Worm (Caenorhabditis elegans) whole organism, L1 larva: ENCODE measurements around the gene srw-97.
"Not testable (repeated sequence)": the region's sequence is repeated elsewhere in the genome, so short reads cannot be mapped to it uniquely, and the experiment has no call there.

ENCODE experiments used
- C04F5.9 ChIP-seq: sonication (generic microtip); optimal IDR thresholded peaks from 2 replicates; lab custom pipeline; 2016; ENCODE audit warnings: missing genetic modification characterization, missing compliant biosample characterization
- F16B12.6 ChIP-seq: fragments of 150-350 bp; optimal IDR thresholded peaks from 2 replicates; lab custom pipeline; 2014; ENCODE audit warnings: missing biosample characterization, missing genetic modification characterization
- Y116A8C.19 ChIP-seq: sonication (generic microtip); optimal IDR thresholded peaks from 2 replicates; lab custom pipeline; 2016; ENCODE audit warnings: missing compliant biosample characterization, missing genetic modification characterization, borderline replicate concordance
- alr-1 ChIP-seq: fragments of 200-800 bp; sonication (Bioruptor generic); optimal IDR thresholded peaks from 2 replicates; lab custom pipeline; 2018; ENCODE audit warnings: borderline replicate concordance, mild to moderate bottlenecking, missing genetic modification characterization, missing compliant biosample characterization
- ama-1 ChIP-seq: fragments of 150-350 bp; optimal IDR thresholded peaks from 2 replicates; lab custom pipeline; 2014
- efl-3 ChIP-seq: fragments of 200-800 bp; sonication (Bioruptor generic); optimal IDR thresholded peaks from 2 replicates; lab custom pipeline; 2018; ENCODE audit warnings: mild to moderate bottlenecking, missing genetic modification characterization, missing compliant biosample characterization
- elt-2 ChIP-seq: sonication (generic microtip); optimal IDR thresholded peaks from 2 replicates; lab custom pipeline; 2016; ENCODE audit warnings: missing genetic modification characterization, mild to moderate bottlenecking, inconsistent platforms, missing compliant biosample characterization, missing genetic modification reagents
- fkh-4 ChIP-seq: sonication (generic microtip); optimal IDR thresholded peaks from 2 replicates; lab custom pipeline; 2016; ENCODE audit warnings: missing compliant biosample characterization, missing genetic modification characterization, borderline replicate concordance
- fkh-8 ChIP-seq: sonication (generic microtip); optimal IDR thresholded peaks from 2 replicates; lab custom pipeline; 2016; ENCODE audit warnings: mild to moderate bottlenecking, missing genetic modification characterization, missing compliant biosample characterization
- grh-1 ChIP-seq: fragments of 200-800 bp; sonication (Bioruptor generic); IDR thresholded peaks from 2 replicates; pipeline ENCODE4 v1.3.6; 2022; ENCODE audit warnings: missing genetic modification reagents, missing genetic modification characterization, missing compliant biosample characterization
- irx-1 ChIP-seq: sonication (generic microtip); optimal IDR thresholded peaks from 2 replicates; lab custom pipeline; 2016; ENCODE audit warnings: missing genetic modification characterization, missing compliant biosample characterization
- jun-1 ChIP-seq: fragments of 150-350 bp; optimal IDR thresholded peaks from 2 replicates; lab custom pipeline; 2014; ENCODE audit warnings: missing biosample characterization, missing genetic modification reagents, missing genetic modification characterization
- lin-13 ChIP-seq: fragments of 150-350 bp; optimal IDR thresholded peaks from 2 replicates; lab custom pipeline; 2014; ENCODE audit warnings: missing biosample characterization, missing genetic modification reagents, missing genetic modification characterization
- lin-14 ChIP-seq: fragments of 200-800 bp; sonication (Bioruptor generic); optimal IDR thresholded peaks from 2 replicates; lab custom pipeline; 2018; ENCODE audit warnings: mild to moderate bottlenecking, missing genetic modification characterization, moderate library complexity, missing compliant biosample characterization
- lin-15B ChIP-seq: fragments of 150-350 bp; sonication (generic microtip); optimal IDR thresholded peaks from 3 replicates; lab custom pipeline; 2014; ENCODE audit warnings: missing biosample characterization, missing genetic modification characterization
- lir-3 ChIP-seq: sonication (generic microtip); optimal IDR thresholded peaks from 2 replicates; lab custom pipeline; 2016; ENCODE audit warnings: mild to moderate bottlenecking, missing genetic modification characterization, moderate library complexity, missing compliant biosample characterization; ENCODE audit not compliant: poor library complexity
- mep-1 ChIP-seq: fragments of 150-350 bp; optimal IDR thresholded peaks from 2 replicates; lab custom pipeline; 2014; ENCODE audit warnings: missing biosample characterization, missing genetic modification characterization
- nhr-76 ChIP-seq: sonication (generic microtip); optimal IDR thresholded peaks from 2 replicates; lab custom pipeline; 2017; ENCODE audit warnings: missing biosample characterization, missing genetic modification characterization
- nhr-77 ChIP-seq: fragments of 150-350 bp; optimal IDR thresholded peaks from 2 replicates; lab custom pipeline; 2014; ENCODE audit warnings: missing biosample characterization, missing genetic modification characterization
- nhr-90 ChIP-seq: sonication (generic microtip); optimal IDR thresholded peaks from 2 replicates; lab custom pipeline; 2016; ENCODE audit warnings: mild to moderate bottlenecking, missing genetic modification characterization, missing compliant biosample characterization; ENCODE audit not compliant: poor library complexity
- pqm-1 ChIP-seq: sonication (generic microtip); optimal IDR thresholded peaks from 3 replicates; lab custom pipeline; 2017; ENCODE audit warnings: missing biosample characterization, missing genetic modification characterization
- rnt-1 ChIP-seq: sonication (generic microtip); optimal IDR thresholded peaks from 2 replicates; lab custom pipeline; 2016; ENCODE audit warnings: mild to moderate bottlenecking, missing genetic modification characterization, moderate library complexity, missing compliant biosample characterization
- snu-23 ChIP-seq: sonication (generic microtip); optimal IDR thresholded peaks from 2 replicates; lab custom pipeline; 2016; ENCODE audit warnings: missing genetic modification characterization, missing compliant biosample characterization
- sptf-1 ChIP-seq: fragments of 150-350 bp; optimal IDR thresholded peaks from 2 replicates; lab custom pipeline; 2014; ENCODE audit warnings: missing biosample characterization, missing genetic modification characterization
- sup-37 ChIP-seq: fragments of 200-800 bp; sonication (Bioruptor generic); optimal IDR thresholded peaks from 2 replicates; lab custom pipeline; 2018; ENCODE audit warnings: mild to moderate bottlenecking, missing genetic modification characterization, missing compliant biosample characterization
- unc-130 ChIP-seq: fragments of 150-350 bp; optimal IDR thresholded peaks from 2 replicates; lab custom pipeline; 2017; ENCODE audit warnings: missing biosample characterization, missing genetic modification characterization, inconsistent platforms
- unc-62 ChIP-seq: fragments of 150-350 bp; optimal IDR thresholded peaks from 2 replicates; lab custom pipeline; 2014; ENCODE audit warnings: missing biosample characterization, missing genetic modification reagents, missing genetic modification characterization
- unc-86 ChIP-seq: sonication (generic microtip); optimal IDR thresholded peaks from 2 replicates; lab custom pipeline; 2016; ENCODE audit warnings: missing genetic modification characterization, missing compliant biosample characterization
- vab-15 ChIP-seq: sonication (generic microtip); optimal IDR thresholded peaks from 2 replicates; lab custom pipeline; 2017; ENCODE audit warnings: missing genotype, mild to moderate bottlenecking, missing genetic modification characterization, missing compliant biosample characterization
- zip-4 ChIP-seq: fragments of 200-800 bp; sonication (Bioruptor generic); optimal IDR thresholded peaks from 2 replicates; lab custom pipeline; 2018; ENCODE audit warnings: mild to moderate bottlenecking, missing genetic modification characterization, moderate library complexity, missing compliant biosample characterization

The srw-97 gene

ce11 chrII:1646199-1646598 is 22.6 kb downstream of the srw-97 start, which contains the start of gene ZC204.17:
ZC204.17 (minus strand) TSS chrII:1646299.
- TF ChIP-seq lin-15B (tag; lab: Kevin White, UChicago): no peak
- TF ChIP-seq ama-1 (lab: Kevin White, UChicago): no peak
- no peak for TF ChIP-seq C04F5.9 (tag; lab: Kevin White, UChicago)
- no peak for TF ChIP-seq lir-3 (tag; lab: Kevin White, UChicago)
- TF ChIP-seq grh-1 (GFP tag; lab: Robert Waterston, UW): no peak
- TF ChIP-seq alr-1: no peak
- TF ChIP-seq pqm-1 (tag; lab: Kevin White, UChicago): no peak
- TF ChIP-seq irx-1 (tag; lab: Kevin White, UChicago): no peak
- TF ChIP-seq nhr-77 (tag; lab: Kevin White, UChicago): no peak
- no peak for TF ChIP-seq sup-37 (GFP tag; lab: Kevin White, UChicago)
- no peak for TF ChIP-seq snu-23
- TF ChIP-seq nhr-90 (tag; lab: Kevin White, UChicago): no peak
- no peak for TF ChIP-seq nhr-76 (tag; lab: Kevin White, UChicago)
- no peak for TF ChIP-seq F16B12.6 (tag; lab: Kevin White, UChicago)
- no peak for TF ChIP-seq efl-3 (GFP tag; lab: Kevin White, UChicago)
- TF ChIP-seq lin-13 (GFP tag; lab: Kevin White, UChicago): no peak

ce11 chrII:1644777-1645348 is 23.9 kb downstream of the srw-97 start, which contains the start of gene ZC204.6:
ZC204.6 (minus strand) TSS chrII:1644827.
- TF ChIP-seq unc-62 (no peak), unc-86 (no peak), lin-14 (GFP tag; lab: Kevin White, UChicago) (no peak), sptf-1 (tag; lab: Kevin White, UChicago) (no peak), zip-4 (no peak), F16B12.6 (tag; lab: Kevin White, UChicago) (no peak), fkh-4 (tag; lab: Kevin White, UChicago) (no peak)

- TF ChIP-seq rnt-1 (no peak), fkh-8 (peak; percentile 62), unc-130 (tag; lab: Kevin White, UChicago) (no peak)
- TF ChIP-seq, all 84 proteins: peak for 1
These were observed 28.3 kb downstream of the srw-97 start, which contains the start of gene srh-72 for ce11 chrII:1640496-1640895. srh-72 (minus strand) TSS chrII:1640596.

ce11 chrII:1636392-1636791 is 32.4 kb downstream of the srw-97 start, which contains the start of gene srg-20:
srg-20 (plus strand) TSS chrII:1636692.
- TF ChIP-seq lir-3, sptf-1, vab-15 (tag; lab: Kevin White, UChicago): not testable (repeated sequence)

ce11 chrII:1635969-1636368 is 32.8 kb downstream of the srw-97 start:
- peak; percentile 15 for TF ChIP-seq jun-1 (tag; lab: Kevin White, UChicago)
- no peak for TF ChIP-seq lin-13 (GFP tag; lab: Kevin White, UChicago)
- peak; percentile 90 for TF ChIP-seq elt-2
- TF ChIP-seq alr-1: no peak

ce11 chrII:1633490-1633889 is 35.3 kb downstream of the srw-97 start, which contains the start of gene C08E3.1:
C08E3.1 (plus strand) TSS chrII:1633790.
- TF ChIP-seq C04F5.9, mep-1, Y116A8C.19 (tag; lab: Kevin White, UChicago): not testable (repeated sequence)
